Fruit fly (Drosophila melanogaster) whole organism, embryonic: ENCODE results near the gene CG12182.

Source experiments
- Atf3 ChIP-seq: fragments of 200-800 bp; sonication (Bioruptor generic); optimal IDR thresholded peaks from 3 replicates; lab custom pipeline; 2016; ENCODE audit warnings: missing biosample characterization, missing genetic modification characterization
- CG10543 ChIP-seq: fragments of 200-800 bp; sonication (Bioruptor generic); optimal IDR thresholded peaks from 3 replicates; lab custom pipeline; 2017; ENCODE audit warnings: missing biosample characterization, mild to moderate bottlenecking, missing genetic modification characterization, moderate library complexity
- CG10959 ChIP-seq: fragments of 200-800 bp; sonication (Bioruptor generic); IDR thresholded peaks from 2 replicates; pipeline ENCODE4 v1.3.6; 2022; ENCODE audit warnings: missing biosample characterization, missing genetic modification characterization
- CG11398 ChIP-seq: fragments of 200-800 bp; sonication (Bioruptor generic); optimal IDR thresholded peaks from 2 replicates; lab custom pipeline; 2016; ENCODE audit warnings: missing biosample characterization, missing genetic modification characterization
- CG12219 ChIP-seq: fragments of 200-800 bp; sonication (Bioruptor generic); optimal IDR thresholded peaks from 3 replicates; lab custom pipeline; 2018; ENCODE audit warnings: missing biosample characterization, mild to moderate bottlenecking, missing genetic modification characterization
- CG13287 ChIP-seq: fragments of 200-800 bp; sonication (Bioruptor generic); IDR thresholded peaks from 2 replicates; pipeline ENCODE4 v1.3.6; 2022; ENCODE audit warnings: missing biosample characterization, missing genetic modification characterization; ENCODE audit not compliant: partially characterized antibody
- CG13424 ChIP-seq: fragments of 200-800 bp; sonication (Bioruptor generic); optimal IDR thresholded peaks from 2 replicates; lab custom pipeline; 2019; ENCODE audit warnings: missing biosample characterization, mild to moderate bottlenecking, missing genetic modification characterization, moderate library complexity
- CG17361 ChIP-seq: fragments of 200-800 bp; sonication (Bioruptor generic); IDR thresholded peaks from 3 replicates; pipeline ENCODE4 v1.3.6; 2022; ENCODE audit warnings: missing biosample characterization, missing genetic modification characterization
- CG18619 ChIP-seq: fragments of 200-800 bp; sonication (Bioruptor generic); optimal IDR thresholded peaks from 3 replicates; lab custom pipeline; 2017; ENCODE audit warnings: missing biosample characterization, mild to moderate bottlenecking, missing genetic modification characterization
- CG3281 ChIP-seq: fragments of 200-800 bp; sonication (Bioruptor generic); optimal IDR thresholded peaks from 3 replicates; lab custom pipeline; 2017; ENCODE audit warnings: missing biosample characterization, mild to moderate bottlenecking, missing genetic modification characterization
- CG3407 ChIP-seq: fragments of 200-800 bp; sonication (Bioruptor generic); optimal IDR thresholded peaks from 2 replicates; lab custom pipeline; 2018; ENCODE audit warnings: missing biosample characterization, mild to moderate bottlenecking, missing genetic modification characterization
- CG34422 ChIP-seq: fragments of 200-800 bp; sonication (Bioruptor generic); IDR thresholded peaks from 3 replicates; pipeline ENCODE4 v1.3.6; 2022; ENCODE audit warnings: missing biosample characterization, missing genetic modification characterization
- CG4328 ChIP-seq: fragments of 200-800 bp; sonication (Bioruptor generic); optimal IDR thresholded peaks from 3 replicates; lab custom pipeline; 2017; ENCODE audit warnings: missing biosample characterization, missing genetic modification reagents, missing genetic modification characterization
- CG4404 ChIP-seq: fragments of 200-800 bp; sonication (Bioruptor generic); IDR thresholded peaks from 2 replicates; pipeline ENCODE4 v1.3.6; 2022; ENCODE audit warnings: missing biosample characterization, missing genetic modification characterization
- CG4707 ChIP-seq: fragments of 200-800 bp; sonication (Bioruptor generic); optimal IDR thresholded peaks from 2 replicates; lab custom pipeline; 2018; ENCODE audit warnings: missing biosample characterization, mild to moderate bottlenecking, missing genetic modification characterization, moderate library complexity
- CG5180 ChIP-seq: fragments of 200-800 bp; sonication (Bioruptor generic); optimal IDR thresholded peaks from 3 replicates; lab custom pipeline; 2017; ENCODE audit warnings: missing biosample characterization, missing genetic modification characterization, mild to moderate bottlenecking, moderate library complexity, missing genetic modification reagents
- CG7372 ChIP-seq: fragments of 200-800 bp; sonication (Bioruptor generic); IDR thresholded peaks from 2 replicates; pipeline ENCODE4 v1.3.6; 2022; ENCODE audit warnings: missing biosample characterization, missing genetic modification characterization
- CG8944 ChIP-seq: fragments of 200-800 bp; sonication (Bioruptor generic); optimal IDR thresholded peaks from 3 replicates; lab custom pipeline; 2016; ENCODE audit warnings: missing biosample characterization, missing genetic modification characterization
- CG9215 ChIP-seq: fragments of 200-800 bp; sonication (Bioruptor generic); IDR thresholded peaks from 2 replicates; pipeline ENCODE4 v1.3.6; 2022; ENCODE audit warnings: missing biosample characterization, missing genetic modification characterization
- CG9817 ChIP-seq: fragments of 200-800 bp; sonication (Bioruptor generic); optimal IDR thresholded peaks from 2 replicates; lab custom pipeline; 2018; ENCODE audit warnings: missing biosample characterization, mild to moderate bottlenecking, missing genetic modification characterization, moderate library complexity
- Dad ChIP-seq: fragments of 200-800 bp; sonication (Bioruptor generic); optimal IDR thresholded peaks from 3 replicates; lab custom pipeline; 2016; ENCODE audit warnings: missing biosample characterization, missing genetic modification characterization
- Dll ChIP-seq: fragments of 200-800 bp; sonication (Bioruptor generic); IDR thresholded peaks from 4 replicates; pipeline ENCODE4 v1.3.6; 2022; ENCODE audit warnings: missing biosample characterization, missing genetic modification characterization; ENCODE audit not compliant: partially characterized antibody
- Dref ChIP-seq: fragments of 200-800 bp; sonication (Bioruptor generic); IDR thresholded peaks from 2 replicates; pipeline ENCODE4 v1.3.6; 2022; ENCODE audit warnings: missing biosample characterization, missing genetic modification characterization
- E2f2 ChIP-seq: fragments of 200-800 bp; sonication (Bioruptor generic); IDR thresholded peaks from 2 replicates; pipeline ENCODE4 v1.3.6; 2022; ENCODE audit warnings: missing biosample characterization, missing genetic modification characterization
- Hr78 ChIP-seq, 2 experiments: fragments of 200-800 bp in 1 of 2; fragments of >200 bp in 1 of 2; sonication (Bioruptor generic) in 1 of 2; optimal IDR thresholded peaks; 2 replicates each; lab custom pipeline; 2017 to 2019; ENCODE audit warnings: missing biosample characterization in 2 of 2, missing genetic modification characterization in 2 of 2, mild to moderate bottlenecking in 1 of 2, moderate library complexity in 1 of 2
- Med ChIP-seq: fragments of 200-800 bp; sonication (Bioruptor generic); peaks from one replicate; lab custom pipeline; 2016; ENCODE audit warnings: missing biosample characterization, missing genetic modification characterization, mild to moderate bottlenecking, inconsistent platforms, moderate library complexity
- Mrtf ChIP-seq: fragments of 200-800 bp; sonication (Bioruptor generic); IDR thresholded peaks from 3 replicates; pipeline ENCODE4 v1.3.6; 2022; ENCODE audit warnings: missing biosample characterization, missing genetic modification characterization
- Sox102F ChIP-seq: fragments of 200-800 bp; sonication (Bioruptor generic); optimal IDR thresholded peaks from 2 replicates; lab custom pipeline; 2018; ENCODE audit warnings: missing biosample characterization, mild to moderate bottlenecking, missing genetic modification characterization, moderate library complexity
- Stat92E ChIP-seq, 3 experiments: fragments of >200 bp in 2 of 3; fragments of 200-800 bp in 1 of 3; sonication (Bioruptor generic) in 1 of 3; optimal IDR thresholded peaks; 2 replicates each; lab custom pipeline; 2017 to 2019; ENCODE audit warnings: missing biosample characterization in 3 of 3, missing genetic modification characterization in 3 of 3, mild to moderate bottlenecking in 1 of 3, moderate library complexity in 1 of 3
- Usf ChIP-seq: fragments of 200-800 bp; sonication (Bioruptor generic); optimal IDR thresholded peaks from 2 replicates; lab custom pipeline; 2017; ENCODE audit warnings: missing genotype, missing biosample characterization, missing genetic modification characterization
- bcd ChIP-seq: fragments of 200-800 bp; sonication (Bioruptor generic); optimal IDR thresholded peaks from 2 replicates; lab custom pipeline; 2017; ENCODE audit warnings: missing biosample characterization, mild to moderate bottlenecking, missing genetic modification characterization
- bsh ChIP-seq, 2 experiments: fragments of 200-800 bp; sonication (Bioruptor generic); optimal IDR thresholded peaks; 2 replicates each; lab custom pipeline; 2017 to 2018; ENCODE audit warnings: mild to moderate bottlenecking in 2 of 2, missing biosample characterization in 2 of 2, missing genetic modification characterization in 2 of 2, moderate library complexity in 1 of 2
- croc ChIP-seq: fragments of 200-800 bp; sonication (Bioruptor generic); conservative IDR thresholded peaks from 3 replicates; pipeline ENCODE4 v1.3.6; 2022; ENCODE audit warnings: missing biosample characterization, missing genetic modification characterization
- cwo ChIP-seq: fragments of 200-800 bp; sonication (Bioruptor generic); optimal IDR thresholded peaks from 3 replicates; lab custom pipeline; 2017; ENCODE audit warnings: missing biosample characterization, missing genetic modification characterization, mild to moderate bottlenecking, moderate library complexity, missing genetic modification reagents
- grau ChIP-seq: fragments of 200-800 bp; optimal IDR thresholded peaks from 3 replicates; lab custom pipeline; 2019; ENCODE audit warnings: missing biosample characterization, mild to moderate bottlenecking, missing genetic modification characterization, moderate library complexity
- hb ChIP-seq: fragments of 200-800 bp; sonication (Bioruptor generic); IDR thresholded peaks from 3 replicates; pipeline ENCODE4 v1.3.6; 2022; ENCODE audit warnings: missing biosample characterization, missing genetic modification characterization; ENCODE audit not compliant: partially characterized antibody
- kah ChIP-seq: fragments of 200-800 bp; sonication (Bioruptor generic); optimal IDR thresholded peaks from 2 replicates; lab custom pipeline; 2018; ENCODE audit warnings: missing biosample characterization, mild to moderate bottlenecking, missing genetic modification characterization
- ken ChIP-seq: fragments of 200-800 bp; sonication (Bioruptor generic); IDR thresholded peaks from 3 replicates; pipeline ENCODE4 v1.3.6; 2022; ENCODE audit warnings: missing biosample characterization, missing genetic modification characterization
- lilli ChIP-seq: fragments of 200-800 bp; sonication (Bioruptor generic); optimal IDR thresholded peaks from 3 replicates; lab custom pipeline; 2016; ENCODE audit warnings: missing biosample characterization, missing genetic modification characterization
- lov ChIP-seq, 2 experiments: fragments of 200-800 bp in 1 of 2; fragments of >200 bp in 1 of 2; sonication (Bioruptor generic) in 1 of 2; IDR thresholded peaks in 1 of 2; optimal IDR thresholded peaks in 1 of 2; 2 replicates in 1 of 2; 3 replicates in 1 of 2; pipeline versions ENCODE4 v1.3.6 to Lab custom; 2017 to 2022; ENCODE audit warnings: missing biosample characterization in 1 of 2, missing genetic modification characterization in 1 of 2
- nau ChIP-seq: fragments of 200-800 bp; sonication (Bioruptor generic); optimal IDR thresholded peaks from 3 replicates; lab custom pipeline; 2017; ENCODE audit warnings: missing biosample characterization, mild to moderate bottlenecking, missing genetic modification characterization, missing genetic modification reagents
- nerfin-2 ChIP-seq: fragments of 200-800 bp; sonication (Bioruptor generic); IDR thresholded peaks from 2 replicates; pipeline ENCODE4 v1.3.6; 2022; ENCODE audit warnings: missing biosample characterization, missing genetic modification characterization; ENCODE audit not compliant: partially characterized antibody
- pnt ChIP-seq: fragments of 200-800 bp; sonication (Bioruptor generic); optimal IDR thresholded peaks from 3 replicates; lab custom pipeline; 2016; ENCODE audit warnings: missing biosample characterization, missing genetic modification characterization
- row ChIP-seq: fragments of 200-800 bp; sonication (Bioruptor generic); IDR thresholded peaks from 3 replicates; pipeline ENCODE4 v1.3.6; 2022; ENCODE audit warnings: missing biosample characterization, missing genetic modification characterization
- sisA ChIP-seq: fragments of 200-800 bp; sonication (Bioruptor generic); IDR thresholded peaks from 2 replicates; pipeline ENCODE4 v1.3.6; 2022; ENCODE audit warnings: missing biosample characterization, missing genetic modification characterization
- slp2 ChIP-seq: fragments of 200-800 bp; sonication (Bioruptor generic); optimal IDR thresholded peaks from 2 replicates; lab custom pipeline; 2016; ENCODE audit warnings: missing biosample characterization, missing genetic modification characterization
- so ChIP-seq: fragments of 200-800 bp; sonication (Bioruptor generic); IDR thresholded peaks from 3 replicates; pipeline ENCODE4 v1.3.6; 2022; ENCODE audit warnings: missing biosample characterization, missing genetic modification characterization
- sqz ChIP-seq: fragments of 200-800 bp; sonication (Bioruptor generic); optimal IDR thresholded peaks from 3 replicates; lab custom pipeline; 2018; ENCODE audit warnings: missing biosample characterization, mild to moderate bottlenecking, missing genetic modification characterization
- tap ChIP-seq: fragments of 200-800 bp; optimal IDR thresholded peaks from 3 replicates; lab custom pipeline; 2019; ENCODE audit warnings: missing biosample characterization, mild to moderate bottlenecking, missing genetic modification characterization, moderate library complexity

The CG12182 gene

DNA sequence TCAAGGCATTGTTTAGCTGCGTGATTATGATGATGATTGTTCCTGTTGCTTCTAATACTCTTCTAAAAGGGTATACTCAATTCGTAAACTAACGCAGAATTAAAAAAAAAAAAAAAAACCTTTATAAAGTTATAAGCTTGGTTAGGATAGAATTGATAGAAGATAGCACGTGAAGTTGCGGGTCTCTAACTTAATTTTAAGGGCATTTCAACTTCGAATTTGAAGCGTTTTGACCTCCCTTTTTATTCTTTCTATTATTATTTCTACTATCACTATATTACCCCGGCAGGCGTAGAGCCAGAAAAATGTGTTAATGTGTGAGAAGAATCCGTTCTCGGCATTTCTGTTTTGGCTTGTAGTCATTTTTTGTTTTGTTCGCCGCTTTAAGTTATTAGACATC is 20.6 kb downstream of the CG12182 start (continued):
- TF ChIP-seq CG8944 (GFP tag; lab: Kevin White, UChicago) (peak; percentile 48), lilli (peak; percentile 68), croc (GFP tag; lab: Robert Waterston, UW) (peak; percentile 63), Atf3 (GFP tag; lab: Kevin White, UChicago) (peak; percentile 41), CG13287 (GFP tag; lab: Robert Waterston, UW) (no peak), CG4707 (peak; percentile 35), Mrtf (GFP tag; lab: Robert Waterston, UW) (no peak), ken (GFP tag; lab: Robert Waterston, UW) (peak; percentile 8; the same call in 1 of the 3 replicates), CG11398 (peak; percentile 44), CG3407 (peak; percentile 33), Sox102F (peak; percentile 79), CG18619 (GFP tag; lab: Kevin White, UChicago) (peak; percentile 16), CG9817 (tag; lab: Kevin White, UChicago) (peak; percentile 61), CG4328 (GFP tag; lab: Kevin White, UChicago) (no peak), CG5180 (GFP tag; lab: Kevin White, UChicago) (peak; percentile 4), Dref (GFP tag; lab: Robert Waterston, UW) (no peak), lov (optimal IDR thresholded peaks at IDR 0.05; lab: Kevin White, UChicago) (no peak), lov (GFP tag; IDR thresholded peaks at IDR 0.05; lab: Robert Waterston, UW) (no peak), slp2 (GFP tag; lab: Kevin White, UChicago) (peak; percentile 7), grau (tag; lab: Kevin White, UChicago) (peak; percentile 74), kah (GFP tag; lab: Kevin White, UChicago) (no peak), CG13424 (peak; percentile 77), Stat92E (GFP tag; optimal IDR thresholded peaks at IDR 0.05; lab: Kevin White, UChicago) (no peak), CG7372 (GFP tag; lab: Robert Waterston, UW) (peak; percentile 28; the same call in 1 of the 2 replicates), bsh (GFP tag; optimal IDR thresholded peaks at IDR 0.05; lab: Kevin White, UChicago) (peak; percentile 21 to 87), tap (tag; lab: Kevin White, UChicago) (peak; percentile 54), pnt (GFP tag; lab: Kevin White, UChicago) (peak; percentile 14), CG4404 (no peak), CG3281 (GFP tag; lab: Kevin White, UChicago) (peak; percentile 54), so (GFP tag; lab: Robert Waterston, UW) (peak; percentile 58; the same call in 1 of the 3 replicates), CG10959 (peak; percentile 51), cwo (GFP tag; lab: Kevin White, UChicago) (peak; percentile 25), sisA (GFP tag; lab: Robert Waterston, UW) (peak; percentile 42), sqz (GFP tag; lab: Kevin White, UChicago) (peak; percentile 51), hb (GFP tag; lab: Robert Waterston, UW) (no peak), Med (GFP tag; lab: Kevin White, UChicago) (peak; percentile 92), Dad (GFP tag; lab: Kevin White, UChicago) (peak; percentile 33), bcd (GFP tag; lab: Kevin White, UChicago) (peak; percentile 33), CG9215 (peak; percentile 8; the same call in 1 of the 2 replicates), row (peak; percentile 84), nau (GFP tag; lab: Kevin White, UChicago) (peak; percentile 31), Usf (peak; percentile 19), E2f2 (GFP tag; lab: Robert Waterston, UW) (peak; percentile 32; the same call in 1 of the 2 replicates), CG12219 (GFP tag; lab: Kevin White, UChicago) (peak; percentile 10), nerfin-2 (GFP tag; lab: Robert Waterston, UW) (no peak), CG10543 (no peak), CG34422 (peak; percentile 50; the same call in 1 of the 3 replicates), Dll (no peak), Hr78 (GFP tag; optimal IDR thresholded peaks at IDR 0.05; lab: Kevin White, UChicago) (peak in 1 of 2 experiments; percentile 52), CG17361 (GFP tag; lab: Robert Waterston, UW) (peak; percentile 74)
